Worm (Caenorhabditis elegans) whole organism, mixed stage, embryonic: ENCODE measurements around the gene ZK666.4.

Source experiments
- M03D4.4 ChIP-seq: sonication (generic microtip); optimal IDR thresholded peaks from 2 replicates; lab custom pipeline; 2017; ENCODE audit warnings: mild to moderate bottlenecking, missing genetic modification characterization, missing compliant biosample characterization
- bed-3 ChIP-seq: fragments of 200-800 bp; sonication (Bioruptor generic); optimal IDR thresholded peaks from 3 replicates; lab custom pipeline; 2018; ENCODE audit warnings: mild to moderate bottlenecking, missing genetic modification characterization, moderate library complexity, missing compliant biosample characterization
- blmp-1 ChIP-seq: fragments of 150-350 bp; optimal IDR thresholded peaks from 2 replicates; lab custom pipeline; 2014; ENCODE audit warnings: missing biosample characterization, missing genetic modification characterization
- ceh-39 ChIP-seq: fragments of 150-350 bp; optimal IDR thresholded peaks from 2 replicates; lab custom pipeline; 2014; ENCODE audit warnings: missing biosample characterization, missing genetic modification characterization
- ceh-43 ChIP-seq: fragments of 200-800 bp; sonication (Bioruptor generic); optimal IDR thresholded peaks from 2 replicates; lab custom pipeline; 2018; ENCODE audit warnings: mild to moderate bottlenecking, missing genetic modification characterization, moderate library complexity, missing compliant biosample characterization
- ceh-83 ChIP-seq: fragments of 200-800 bp; sonication (Bioruptor generic); optimal IDR thresholded peaks from 2 replicates; lab custom pipeline; 2018; ENCODE audit warnings: mild to moderate bottlenecking, missing genetic modification characterization, missing compliant biosample characterization
- ces-1 ChIP-seq: fragments of 150-350 bp; optimal IDR thresholded peaks from 2 replicates; lab custom pipeline; 2014; ENCODE audit warnings: missing biosample characterization, missing genetic modification reagents, missing genetic modification characterization
- drap-1 ChIP-seq: fragments of 200-800 bp; sonication (Bioruptor generic); optimal IDR thresholded peaks from 3 replicates; lab custom pipeline; 2018; ENCODE audit warnings: mild to moderate bottlenecking, missing genetic modification characterization, missing compliant biosample characterization
- elt-1 ChIP-seq: sonication (generic microtip); optimal IDR thresholded peaks from 2 replicates; lab custom pipeline; 2017; ENCODE audit warnings: missing genetic modification characterization, mild to moderate bottlenecking, missing compliant biosample characterization, antibody characterized with exemption, moderate library complexity, borderline replicate concordance; ENCODE audit not compliant: insufficient read depth
- flh-1 ChIP-seq: fragments of 200-800 bp; sonication (Bioruptor generic); optimal IDR thresholded peaks from 2 replicates; lab custom pipeline; 2018; ENCODE audit warnings: mild to moderate bottlenecking, missing genetic modification characterization, moderate library complexity, missing compliant biosample characterization
- ham-2 ChIP-seq: fragments of 200-800 bp; sonication (Bioruptor generic); optimal IDR thresholded peaks from 2 replicates; lab custom pipeline; 2018; ENCODE audit warnings: mild to moderate bottlenecking, missing genetic modification characterization, missing compliant biosample characterization
- lin-13 ChIP-seq: fragments of 150-350 bp; optimal IDR thresholded peaks from 2 replicates; lab custom pipeline; 2014; ENCODE audit warnings: missing biosample characterization, missing genetic modification characterization
- lin-32 ChIP-seq: fragments of 200-800 bp; sonication (Bioruptor generic); optimal IDR thresholded peaks from 2 replicates; lab custom pipeline; 2018; ENCODE audit warnings: mild to moderate bottlenecking, missing genetic modification characterization, missing compliant biosample characterization
- lsy-2 ChIP-seq: fragments of 150-350 bp; optimal IDR thresholded peaks from 2 replicates; lab custom pipeline; 2014; ENCODE audit warnings: missing biosample characterization, missing genetic modification characterization
- mab-5 ChIP-seq: fragments of 150-350 bp; optimal IDR thresholded peaks from 2 replicates; lab custom pipeline; 2014; ENCODE audit warnings: missing biosample characterization, missing genetic modification characterization
- mep-1 ChIP-seq: fragments of 150-350 bp; optimal IDR thresholded peaks from 2 replicates; lab custom pipeline; 2017; ENCODE audit warnings: missing biosample characterization, missing genetic modification reagents, missing genetic modification characterization, inconsistent platforms
- nhr-12 ChIP-seq: fragments of 150-350 bp; optimal IDR thresholded peaks from 2 replicates; lab custom pipeline; 2014; ENCODE audit warnings: missing biosample characterization, missing genetic modification characterization
- nhr-2 ChIP-seq: fragments of 150-350 bp; optimal IDR thresholded peaks from 2 replicates; lab custom pipeline; 2014; ENCODE audit warnings: missing biosample characterization, missing genetic modification characterization
- nhr-237 ChIP-seq: fragments of 150-350 bp; optimal IDR thresholded peaks from 2 replicates; lab custom pipeline; 2014; ENCODE audit warnings: missing biosample characterization, missing genetic modification characterization
- nhr-28 ChIP-seq: fragments of 150-350 bp; optimal IDR thresholded peaks from 2 replicates; lab custom pipeline; 2014; ENCODE audit warnings: missing biosample characterization, missing genetic modification characterization
- pha-4 ChIP-seq: fragments of 150-350 bp; optimal IDR thresholded peaks from 2 replicates; lab custom pipeline; 2018; ENCODE audit warnings: missing biosample characterization, missing genetic modification reagents, missing genetic modification characterization
- sem-2 ChIP-seq: fragments of 200-800 bp; sonication (Bioruptor generic); optimal IDR thresholded peaks from 2 replicates; lab custom pipeline; 2018; ENCODE audit warnings: mild to moderate bottlenecking, missing genetic modification characterization, missing compliant biosample characterization
- snpc-4 ChIP-seq: fragments of 150-350 bp; optimal IDR thresholded peaks from 2 replicates; lab custom pipeline; 2014; ENCODE audit warnings: missing biosample characterization, missing genetic modification characterization
- sptf-1 ChIP-seq: sonication (generic microtip); optimal IDR thresholded peaks from 2 replicates; lab custom pipeline; 2017; ENCODE audit warnings: mild to moderate bottlenecking, missing genetic modification characterization, moderate library complexity, missing compliant biosample characterization
- tbx-8 ChIP-seq: fragments of 200-800 bp; sonication (Bioruptor generic); optimal IDR thresholded peaks from 2 replicates; lab custom pipeline; 2018; ENCODE audit warnings: mild to moderate bottlenecking, missing genetic modification characterization, moderate library complexity, missing compliant biosample characterization
- unc-120 ChIP-seq: sonication (generic microtip); optimal IDR thresholded peaks from 2 replicates; lab custom pipeline; 2017; ENCODE audit warnings: missing genetic modification characterization, missing compliant biosample characterization; ENCODE audit not compliant: poor library complexity, severe bottlenecking
- unc-39 ChIP-seq: fragments of 150-350 bp; optimal IDR thresholded peaks from 2 replicates; lab custom pipeline; 2014; ENCODE audit warnings: missing biosample characterization, missing genetic modification characterization
- zip-8 ChIP-seq: fragments of 150-350 bp; optimal IDR thresholded peaks from 2 replicates; lab custom pipeline; 2014; ENCODE audit warnings: missing biosample characterization, missing genetic modification characterization
- ztf-11 ChIP-seq: fragments of 150-350 bp; optimal IDR thresholded peaks from 2 replicates; lab custom pipeline; 2014; ENCODE audit warnings: missing biosample characterization, missing genetic modification characterization

The ZK666.4 gene

DNA sequence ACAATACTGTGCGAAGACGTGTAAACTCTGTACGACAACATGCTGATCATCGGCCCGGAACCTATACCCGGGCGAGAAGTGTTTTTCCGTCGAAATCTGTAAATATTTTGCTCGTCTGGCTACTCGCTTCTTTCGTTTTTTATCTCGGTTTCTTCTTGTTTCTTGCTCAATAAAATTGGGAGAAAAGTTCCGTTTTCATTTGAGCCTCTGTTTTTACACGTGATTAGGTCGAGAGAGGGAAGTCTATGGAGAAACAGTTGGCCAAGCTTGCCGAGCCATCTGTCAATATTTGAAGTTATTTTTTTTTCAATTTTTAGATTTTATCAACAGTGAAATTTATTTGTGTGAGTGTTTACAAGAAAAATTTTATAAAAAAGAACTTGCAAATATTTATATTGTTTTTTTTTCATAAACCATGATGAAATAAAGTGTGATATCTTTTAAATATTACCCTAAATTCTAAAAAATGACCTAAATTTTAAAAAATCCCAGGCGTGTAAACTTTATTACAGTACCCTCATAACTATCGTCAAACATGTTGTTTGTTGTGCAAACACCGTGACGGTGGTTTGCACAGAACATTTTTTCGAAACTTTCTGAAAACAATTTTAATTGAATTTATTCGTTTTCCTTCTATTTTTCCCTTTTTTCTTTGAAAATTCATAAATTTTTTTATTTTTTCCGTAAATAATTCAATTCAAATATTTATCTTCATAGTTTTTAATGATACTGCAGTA is 31.9 kb upstream of the ZK666.4 start:
- TF ChIP-seq lsy-2 (tag; lab: Kevin White, UChicago) (peak; percentile 77), mep-1 (tag; lab: Kevin White, UChicago) (no peak)
- TF ChIP-seq, all 35 proteins: peak for 1

- no peak for TF ChIP-seq flh-1 (GFP tag; lab: Kevin White, UChicago)
- no peak for TF ChIP-seq nhr-12 (tag; lab: Kevin White, UChicago)
- TF ChIP-seq ceh-39 (tag; lab: Kevin White, UChicago), result no peak
- no peak for TF ChIP-seq unc-120 (tag; lab: Kevin White, UChicago)
- no peak for TF ChIP-seq nhr-28 (tag; lab: Kevin White, UChicago)
- no peak for TF ChIP-seq lsy-2 (tag; lab: Kevin White, UChicago)
- TF ChIP-seq blmp-1 (tag; lab: Kevin White, UChicago), result no peak
- no peak for TF ChIP-seq snpc-4 (tag; lab: Kevin White, UChicago)
- TF ChIP-seq ceh-83, result no peak
- no peak for TF ChIP-seq nhr-2 (tag; lab: Kevin White, UChicago)
- TF ChIP-seq nhr-237 (tag; lab: Kevin White, UChicago), result no peak
- TF ChIP-seq ces-1 (GFP tag; lab: Kevin White, UChicago), result no peak
Observed at ce11 chrII:10445738-10446137, 31.3 kb upstream of the ZK666.4 start.

DNA sequence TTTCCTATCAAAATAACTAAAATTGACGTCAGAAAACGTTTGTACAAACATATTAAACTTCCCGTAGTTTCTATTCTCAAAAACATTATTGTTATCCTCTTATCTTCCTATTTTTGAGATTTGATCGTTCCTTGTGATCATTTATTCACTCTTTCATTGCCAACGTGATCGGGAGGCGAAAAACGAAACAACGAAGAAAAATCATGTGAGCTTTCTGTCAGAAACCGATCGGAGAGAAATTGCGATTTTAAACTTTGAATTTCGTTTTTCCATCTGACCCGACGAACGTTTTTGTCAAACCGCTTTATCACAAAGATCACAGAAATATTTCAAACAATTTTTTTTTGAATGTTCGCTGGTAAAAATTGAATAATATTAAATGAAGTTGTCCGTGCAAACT is 30.8 kb upstream of the ZK666.4 start:
- TF ChIP-seq pha-4 (tag; lab: Kevin White, UChicago) (no peak), unc-39 (tag; lab: Kevin White, UChicago) (no peak), ceh-83 (no peak), elt-1 (tag; lab: Kevin White, UChicago) (no peak), lin-32 (GFP tag; lab: Kevin White, UChicago) (no peak), tbx-8 (GFP tag; lab: Kevin White, UChicago) (no peak), sptf-1 (no peak), nhr-12 (tag; lab: Kevin White, UChicago) (no peak), sem-2 (GFP tag; lab: Kevin White, UChicago) (no peak)

DNA sequence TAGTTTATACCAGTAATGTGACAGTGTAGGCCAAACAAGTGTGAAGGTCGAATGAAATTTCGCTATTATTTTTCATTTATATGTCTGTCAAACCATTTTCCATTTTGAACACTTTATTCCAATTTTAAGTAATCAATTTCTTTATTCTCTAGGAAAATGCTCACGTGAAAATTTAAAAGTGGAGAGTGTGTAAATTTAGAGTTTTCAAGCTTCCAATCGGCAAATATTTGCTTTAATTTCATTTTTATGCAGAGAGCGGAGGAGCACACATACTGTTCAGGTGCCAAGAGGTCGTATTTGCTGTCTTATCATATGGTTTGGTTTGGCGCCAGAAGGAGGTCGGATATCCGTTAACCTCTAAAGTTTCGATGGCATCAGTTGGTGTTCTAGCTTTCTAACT is 30.2 kb upstream of the ZK666.4 start:
- TF ChIP-seq drap-1 (GFP tag; lab: Kevin White, UChicago), result no peak
- TF ChIP-seq blmp-1 (tag; lab: Kevin White, UChicago), result no peak
- no peak for TF ChIP-seq pha-4 (tag; lab: Kevin White, UChicago)
- TF ChIP-seq ztf-11, result no peak
- no peak for TF ChIP-seq bed-3 (GFP tag; lab: Kevin White, UChicago)

DNA sequence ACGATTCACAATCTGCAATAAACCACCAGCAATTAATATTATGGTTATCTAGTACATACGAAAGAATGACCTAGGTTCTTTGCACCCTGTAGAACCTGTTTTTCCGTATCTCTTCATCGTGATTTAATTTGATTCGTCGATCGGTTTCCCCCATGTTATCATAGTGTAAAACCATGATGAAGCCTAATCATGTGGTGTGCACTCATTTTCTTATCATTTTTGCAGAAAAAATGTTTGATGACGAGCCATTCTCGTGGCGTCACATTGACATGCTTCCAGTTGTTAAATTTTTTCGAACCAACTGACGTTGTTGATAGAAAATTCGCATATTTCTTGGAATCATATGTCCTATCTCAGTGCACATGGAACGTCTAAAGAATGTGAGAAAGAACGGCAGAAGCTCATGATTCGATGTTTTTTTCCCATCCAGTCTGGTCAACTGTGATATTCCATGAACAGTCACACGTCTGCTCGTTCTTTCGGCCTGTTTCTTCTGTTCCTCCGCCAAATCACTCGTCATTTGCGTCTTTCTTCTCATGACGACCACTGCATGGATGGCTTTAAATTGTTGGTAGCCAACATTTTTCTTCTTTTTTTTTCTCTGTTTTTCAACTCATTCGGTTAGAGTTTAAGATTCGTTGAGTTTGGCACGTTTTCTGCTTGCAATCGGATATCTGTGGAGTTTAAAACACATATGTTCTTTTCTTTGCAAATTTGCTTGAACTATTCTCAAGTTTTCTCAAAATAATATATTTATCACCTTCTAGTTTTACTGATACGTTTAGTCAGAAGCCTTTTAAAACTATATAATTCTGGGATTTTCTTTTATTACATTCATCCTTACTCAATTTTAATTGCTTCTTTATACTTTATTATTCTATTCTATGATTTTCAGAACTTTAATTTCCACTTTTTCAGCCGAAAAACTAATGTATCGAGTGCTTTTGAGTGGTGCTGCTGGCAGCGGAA is 29.4 kb upstream of the ZK666.4 start, which contains the start of gene ZK673.2:
TSS of gene ZK673.2 (plus strand) at position 919 of the 969 bp plus-strand sequence.
- TF ChIP-seq M03D4.4 (tag; lab: Kevin White, UChicago) (no peak), snpc-4 (tag; lab: Kevin White, UChicago) (no peak), mab-5 (tag; lab: Kevin White, UChicago) (no peak), ceh-43 (GFP tag; lab: Kevin White, UChicago) (no peak), ham-2 (GFP tag; lab: Kevin White, UChicago) (no peak), zip-8 (tag; lab: Kevin White, UChicago) (no peak), lin-13 (tag; lab: Kevin White, UChicago) (no peak), mep-1 (tag; lab: Kevin White, UChicago) (no peak)
